Fruit fly (Drosophila melanogaster) whole organism, embryonic: ENCODE results near the gene CG5381.

Experiments used
- CG10431 ChIP-seq: fragments of 200-800 bp; sonication (Bioruptor generic); optimal IDR thresholded peaks from 3 replicates; lab custom pipeline; 2018; ENCODE audit warnings: missing biosample characterization, mild to moderate bottlenecking, missing genetic modification characterization
- CG12299 ChIP-seq: fragments of 200-800 bp; sonication (Bioruptor generic); optimal IDR thresholded peaks from 2 replicates; lab custom pipeline; 2018; ENCODE audit warnings: missing biosample characterization, mild to moderate bottlenecking, missing genetic modification characterization
- CG15269 ChIP-seq: fragments of 200-800 bp; sonication (Bioruptor generic); optimal IDR thresholded peaks from 2 replicates; lab custom pipeline; 2018; ENCODE audit warnings: missing biosample characterization, mild to moderate bottlenecking, missing genetic modification characterization, moderate library complexity
- CG1602 ChIP-seq: fragments of 200-800 bp; sonication (Bioruptor generic); optimal IDR thresholded peaks from 3 replicates; lab custom pipeline; 2016; ENCODE audit warnings: missing biosample characterization, missing genetic modification characterization
- CG8089 ChIP-seq: fragments of 200-800 bp; sonication (Bioruptor generic); optimal IDR thresholded peaks from 3 replicates; lab custom pipeline; 2016; ENCODE audit warnings: missing biosample characterization, missing genetic modification characterization
- CHES-1-like ChIP-seq: fragments of 200-800 bp; sonication (Bioruptor generic); optimal IDR thresholded peaks from 2 replicates; lab custom pipeline; 2016; ENCODE audit warnings: missing biosample characterization, missing genetic modification characterization
- Hr3 ChIP-seq: fragments of 200-800 bp; sonication (Bioruptor generic); optimal IDR thresholded peaks from 3 replicates; lab custom pipeline; 2016; ENCODE audit warnings: missing biosample characterization, missing genetic modification characterization
- Hr39 ChIP-seq: fragments of >200 bp; optimal IDR thresholded peaks from 2 replicates; lab custom pipeline; 2017
- Rx ChIP-seq: fragments of 200-800 bp; sonication (Bioruptor generic); IDR thresholded peaks from 2 replicates; pipeline ENCODE4 v1.3.6; 2022; ENCODE audit warnings: missing biosample characterization, missing genetic modification characterization
- eyg ChIP-seq: fragments of 200-800 bp; sonication (Bioruptor generic); optimal IDR thresholded peaks from 3 replicates; lab custom pipeline; 2016; ENCODE audit warnings: missing biosample characterization, missing genetic modification characterization
- fu2 ChIP-seq: fragments of 200-800 bp; sonication (Bioruptor generic); optimal IDR thresholded peaks from 2 replicates; lab custom pipeline; 2016; ENCODE audit warnings: missing biosample characterization, missing genetic modification characterization

DNA sequence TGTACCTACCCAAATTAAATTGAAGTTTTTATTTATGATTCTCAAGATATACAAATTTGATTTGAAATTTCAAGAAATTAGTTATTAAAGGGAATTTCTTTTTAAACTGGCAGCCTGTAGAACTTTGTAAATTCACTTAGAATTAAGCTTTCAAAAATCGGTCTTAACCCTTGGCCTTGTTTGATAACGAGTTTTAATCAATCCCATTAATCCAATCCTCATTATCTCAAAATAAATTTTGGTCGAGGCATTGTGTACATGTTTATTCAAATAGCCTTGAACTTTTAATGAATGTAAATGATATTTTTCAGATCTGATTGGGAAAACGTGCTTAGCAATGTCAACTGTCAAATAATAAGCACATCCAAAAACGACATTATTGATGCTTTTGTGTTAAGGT lies 16.9 kb upstream of the CG5381 start:
- no peak for TF ChIP-seq Rx (GFP tag; lab: Robert Waterston, UW)
- TF ChIP-seq CG12299 (tag; lab: Kevin White, UChicago): no peak
- no peak for TF ChIP-seq eyg
- TF ChIP-seq CG1602: no peak
- no peak for TF ChIP-seq CG10431 (GFP tag; lab: Kevin White, UChicago)
- TF ChIP-seq CG15269 (tag; lab: Kevin White, UChicago): no peak
- no peak for TF ChIP-seq fu2 (GFP tag; lab: Kevin White, UChicago)
- TF ChIP-seq CHES-1-like (GFP tag; lab: Kevin White, UChicago): no peak
- TF ChIP-seq Hr39 (lab: Kevin White, UChicago): no peak
- no peak for TF ChIP-seq Hr3 (GFP tag; lab: Kevin White, UChicago)
- TF ChIP-seq CG8089 (GFP tag; lab: Kevin White, UChicago): no peak
